Worm (Caenorhabditis elegans): Measurements from ENCODE around the gene C16E9.1.

- no peak for TF ChIP-seq ZK185.1 (tag; optimal IDR thresholded peaks at IDR 0.05; ENCODE audit: poor library complexity, severe bottlenecking)
- no peak for TF ChIP-seq nhr-80 (tag; optimal IDR thresholded peaks at IDR 0.05)
- TF ChIP-seq unc-130 (GFP tag; optimal IDR thresholded peaks at IDR 0.05): no peak
- TF ChIP-seq B0336.3 (GFP tag; IDR thresholded peaks at IDR 0.05): no peak
Observed at ce11 chrX:6901078-6901477, 38.9 kb upstream of the C16E9.1 start, which contains the start of gene pes-23.

Data from whole organism, young adult.